Worm (Caenorhabditis elegans) whole organism, L4 larva: ENCODE measurements around the gene M162.7.

Experiments used
- R02D3.7 ChIP-seq: fragments of 150-350 bp; sonication (generic microtip); optimal IDR thresholded peaks from 3 replicates; lab custom pipeline; 2014; ENCODE audit warnings: missing biosample characterization, missing genetic modification characterization
- Y48G9A.11 ChIP-seq: fragments of 200-800 bp; sonication (Bioruptor generic); IDR thresholded peaks from 2 replicates; pipeline ENCODE4 v1.3.6; 2022; ENCODE audit warnings: missing genetic modification reagents, missing genetic modification characterization, missing compliant biosample characterization
- ZK546.5 ChIP-seq, 2 experiments: sonication (generic microtip); optimal IDR thresholded peaks; 2 replicates each; lab custom pipeline; 2017; ENCODE audit warnings: missing biosample characterization in 2 of 2, missing genetic modification characterization in 2 of 2
- ceh-44 ChIP-seq: fragments of 200-800 bp; sonication (Bioruptor generic); IDR thresholded peaks from 2 replicates; pipeline ENCODE4 v1.3.6; 2022; ENCODE audit warnings: missing genetic modification reagents, missing genetic modification characterization, missing compliant biosample characterization
- ces-1 ChIP-seq: fragments of 150-350 bp; sonication (generic microtip); optimal IDR thresholded peaks from 4 replicates; lab custom pipeline; 2014; ENCODE audit warnings: missing biosample characterization, missing genetic modification reagents, missing genetic modification characterization
- cey-2 ChIP-seq: sonication (generic microtip); optimal IDR thresholded peaks from 3 replicates; lab custom pipeline; 2017; ENCODE audit warnings: missing genetic modification characterization, mild to moderate bottlenecking, missing compliant biosample characterization, antibody characterized with exemption, borderline replicate concordance; ENCODE audit not compliant: insufficient read depth
- ctbp-1 ChIP-seq: fragments of 200-800 bp; sonication (Bioruptor generic); IDR thresholded peaks from 2 replicates; pipeline ENCODE4 v1.3.6; 2022; ENCODE audit warnings: missing genetic modification reagents, missing genetic modification characterization, missing compliant biosample characterization
- daf-12 ChIP-seq: fragments of 150-350 bp; optimal IDR thresholded peaks from 2 replicates; lab custom pipeline; 2014; ENCODE audit warnings: missing biosample characterization, missing genetic modification reagents, missing genetic modification characterization
- daf-16 ChIP-seq, 3 experiments: sonication (generic microtip); optimal IDR thresholded peaks; 2 replicates each; lab custom pipeline; 2016 to 2017; ENCODE audit warnings: missing genetic modification characterization in 3 of 3, missing genetic modification reagents in 3 of 3, mild to moderate bottlenecking in 2 of 3, missing compliant biosample characterization in 2 of 3, missing biosample characterization in 1 of 3, moderate library complexity in 1 of 3
- dmd-6 ChIP-seq: fragments of 200-800 bp; sonication (Bioruptor generic); IDR thresholded peaks from 2 replicates; pipeline ENCODE4 v1.3.6; 2022; ENCODE audit warnings: missing genetic modification reagents, missing genetic modification characterization, missing compliant biosample characterization
- dve-1 ChIP-seq: sonication (generic microtip); optimal IDR thresholded peaks from 2 replicates; lab custom pipeline; 2017; ENCODE audit warnings: antibody characterized with exemption, mild to moderate bottlenecking, missing genetic modification characterization, missing compliant biosample characterization; ENCODE audit not compliant: insufficient read depth
- hif-1 ChIP-seq, 2 experiments: sonication (generic microtip); optimal IDR thresholded peaks; 2 replicates each; lab custom pipeline; 2016 to 2017; ENCODE audit warnings: missing compliant biosample characterization in 2 of 2, missing genetic modification characterization in 2 of 2, missing genetic modification reagents in 2 of 2, missing genotype in 2 of 2, mild to moderate bottlenecking in 1 of 2
- hlh-11 ChIP-seq: fragments of 200-800 bp; sonication (Bioruptor generic); optimal IDR thresholded peaks from 2 replicates; lab custom pipeline; 2018; ENCODE audit warnings: mild to moderate bottlenecking, missing genetic modification characterization, missing compliant biosample characterization
- lim-7 ChIP-seq: fragments of 200-800 bp; sonication (Bioruptor generic); IDR thresholded peaks from 2 replicates; pipeline ENCODE4 v1.3.6; 2022; ENCODE audit warnings: missing genetic modification characterization, missing compliant biosample characterization
- lin-13 ChIP-seq: fragments of 150-350 bp; optimal IDR thresholded peaks from 2 replicates; lab custom pipeline; 2014; ENCODE audit warnings: missing biosample characterization, missing genetic modification reagents, missing genetic modification characterization
- lin-15B ChIP-seq: fragments of 150-350 bp; sonication (generic microtip); optimal IDR thresholded peaks from 3 replicates; lab custom pipeline; 2014; ENCODE audit warnings: missing biosample characterization, missing genetic modification characterization
- lin-29 ChIP-seq: fragments of 200-800 bp; sonication (Bioruptor generic); IDR thresholded peaks from 2 replicates; pipeline ENCODE4 v1.3.6; 2022; ENCODE audit warnings: missing genetic modification reagents, missing genetic modification characterization, missing compliant biosample characterization
- lin-39 ChIP-seq: fragments of 150-350 bp; optimal IDR thresholded peaks from 2 replicates; lab custom pipeline; 2014; ENCODE audit warnings: missing biosample characterization, missing genetic modification reagents, missing genetic modification characterization
- lir-3 ChIP-seq: sonication (generic microtip); optimal IDR thresholded peaks from 2 replicates; lab custom pipeline; 2016; ENCODE audit warnings: mild to moderate bottlenecking, missing genetic modification characterization, missing compliant biosample characterization
- lsy-2 ChIP-seq, 2 experiments: fragments of 150-350 bp in 1 of 2; sonication (generic microtip) in 1 of 2; optimal IDR thresholded peaks; 2 replicates each; lab custom pipeline; 2014 to 2017; ENCODE audit warnings: missing biosample characterization in 2 of 2, missing genetic modification characterization in 2 of 2
- mdl-1 ChIP-seq, 2 experiments: fragments of 150-350 bp in 1 of 2; sonication (generic microtip) in 1 of 2; optimal IDR thresholded peaks; 2 replicates each; lab custom pipeline; 2014 to 2017; ENCODE audit warnings: missing biosample characterization in 2 of 2, missing genetic modification characterization in 2 of 2
- mxl-3 ChIP-seq: fragments of 200-800 bp; sonication (Bioruptor generic); optimal IDR thresholded peaks from 2 replicates; lab custom pipeline; 2018; ENCODE audit warnings: mild to moderate bottlenecking, missing genetic modification characterization, missing compliant biosample characterization
- nhr-25 ChIP-seq: sonication (generic microtip); optimal IDR thresholded peaks from 2 replicates; lab custom pipeline; 2017; ENCODE audit warnings: missing genetic modification characterization, mild to moderate bottlenecking, missing compliant biosample characterization, antibody characterized with exemption, moderate library complexity, borderline replicate concordance; ENCODE audit not compliant: insufficient read depth
- nhr-28 ChIP-seq: fragments of 150-350 bp; optimal IDR thresholded peaks from 2 replicates; lab custom pipeline; 2014; ENCODE audit warnings: missing biosample characterization, missing genetic modification characterization
- nhr-41 ChIP-seq: fragments of 200-800 bp; sonication (Bioruptor generic); IDR thresholded peaks from 2 replicates; pipeline ENCODE4 v1.3.6; 2022; ENCODE audit warnings: missing genetic modification reagents, missing genetic modification characterization, missing compliant biosample characterization
- nhr-48 ChIP-seq: sonication (generic microtip); optimal IDR thresholded peaks from 2 replicates; lab custom pipeline; 2016; ENCODE audit warnings: mild to moderate bottlenecking, missing genetic modification characterization, missing compliant biosample characterization
- php-3 ChIP-seq: fragments of 200-800 bp; sonication (Bioruptor generic); IDR thresholded peaks from 2 replicates; pipeline ENCODE4 v1.3.6; 2022; ENCODE audit warnings: missing genetic modification reagents, missing genetic modification characterization, missing compliant biosample characterization
- pqm-1 ChIP-seq: sonication (generic microtip); optimal IDR thresholded peaks from 2 replicates; lab custom pipeline; 2017; ENCODE audit warnings: missing biosample characterization, missing genetic modification characterization
- saeg-2 ChIP-seq: fragments of 200-800 bp; sonication (Bioruptor generic); IDR thresholded peaks from 2 replicates; pipeline ENCODE4 v1.3.6; 2022; ENCODE audit warnings: missing genetic modification reagents, missing genetic modification characterization, missing compliant biosample characterization
- set-16 ChIP-seq: fragments of 200-800 bp; sonication (Bioruptor generic); IDR thresholded peaks from 2 replicates; pipeline ENCODE4 v1.3.6; 2022; ENCODE audit warnings: missing genetic modification reagents, missing genetic modification characterization, missing compliant biosample characterization
- skn-1 ChIP-seq: fragments of 150-350 bp; optimal IDR thresholded peaks from 2 replicates; lab custom pipeline; 2014; ENCODE audit warnings: missing biosample characterization, missing genetic modification characterization
- spr-1 ChIP-seq: sonication (generic microtip); optimal IDR thresholded peaks from 2 replicates; lab custom pipeline; 2016; ENCODE audit warnings: mild to moderate bottlenecking, missing genetic modification characterization, missing compliant biosample characterization
- unc-62 ChIP-seq, 3 experiments: fragments of 150-350 bp in 1 of 3; sonication (generic microtip); optimal IDR thresholded peaks in 2 of 3; peaks in 1 of 3; 1 replicate in 1 of 3; 2 replicates in 2 of 3; lab custom pipeline; 2014 to 2017; ENCODE audit warnings: missing biosample characterization in 3 of 3, missing genetic modification characterization in 3 of 3, missing genetic modification reagents in 3 of 3, missing genotype in 1 of 3
- zag-1 ChIP-seq: fragments of 150-350 bp; optimal IDR thresholded peaks from 2 replicates; lab custom pipeline; 2014; ENCODE audit warnings: missing biosample characterization, missing genetic modification characterization
- zfp-2 ChIP-seq: sonication (generic microtip); optimal IDR thresholded peaks from 2 replicates; lab custom pipeline; 2016; ENCODE audit warnings: mild to moderate bottlenecking, missing genetic modification characterization, missing compliant biosample characterization
- zip-11 ChIP-seq: fragments of 200-800 bp; sonication (Bioruptor generic); IDR thresholded peaks from 2 replicates; pipeline ENCODE4 v1.3.6; 2022; ENCODE audit warnings: missing genetic modification characterization, missing compliant biosample characterization
- zip-2 ChIP-seq: fragments of 150-350 bp; optimal IDR thresholded peaks from 2 replicates; lab custom pipeline; 2014; ENCODE audit warnings: missing biosample characterization, missing genetic modification characterization
- ztf-11 ChIP-seq: fragments of 150-350 bp; optimal IDR thresholded peaks from 2 replicates; lab custom pipeline; 2014; ENCODE audit warnings: missing biosample characterization, missing genetic modification characterization
- ztf-7 ChIP-seq: fragments of 150-350 bp; optimal IDR thresholded peaks from 2 replicates; lab custom pipeline; 2014; ENCODE audit warnings: missing biosample characterization, missing genetic modification characterization

M162.7 gene

ce11 chrV:19755260-19755659 lies 39.6 kb downstream of the M162.7 start, which contains the start of gene clec-50 (continued):
- TF ChIP-seq nhr-28 (tag; lab: Kevin White, UChicago) (peak; percentile 75), lir-3 (tag; lab: Kevin White, UChicago) (no peak), ztf-7 (tag; lab: Kevin White, UChicago) (no peak), ceh-44 (GFP tag; lab: Robert Waterston, UW) (no peak), spr-1 (tag; lab: Kevin White, UChicago) (no peak), daf-12 (tag; lab: Kevin White, UChicago) (no peak), dve-1 (tag; lab: Kevin White, UChicago) (peak; percentile 35), lin-29 (GFP tag; lab: Robert Waterston, UW) (no peak), lin-13 (GFP tag; lab: Kevin White, UChicago) (no peak), zip-11 (GFP tag; lab: Robert Waterston, UW) (no peak), unc-62 (GFP tag; optimal IDR thresholded peaks at IDR 0.05 in 1 of 2; lab: Kevin White, UChicago) (no peak), unc-62 (tag; optimal IDR thresholded peaks at IDR 0.05; lab: Kevin White, UChicago) (no peak)

ce11 chrV:19754331-19754730 lies 40.5 kb downstream of the M162.7 start:
- no peak for TF ChIP-seq zag-1
- TF ChIP-seq Y48G9A.11 (GFP tag; lab: Robert Waterston, UW), result no peak
- 0 out of 2 replicates have a peak, but pooled peaks have one; percentile 50 for TF ChIP-seq php-3 (GFP tag; lab: Robert Waterston, UW)
- no peak for TF ChIP-seq hlh-11 (tag; lab: Kevin White, UChicago)
- TF ChIP-seq ztf-7 (tag; lab: Kevin White, UChicago), result no peak
- TF ChIP-seq pqm-1 (tag; lab: Kevin White, UChicago), result peak; percentile 13
- peak; percentile 59 for TF ChIP-seq nhr-28 (tag; lab: Kevin White, UChicago)

- TF ChIP-seq lsy-2 (tag; optimal IDR thresholded peaks at IDR 0.05; lab: Kevin White, UChicago) (no peak), set-16 (GFP tag; lab: Robert Waterston, UW) (peak; percentile 76)
- TF ChIP-seq, all 104 proteins: peak for 1
Measured at ce11 chrV:19752879-19753278, 42.0 kb downstream of the M162.7 start.

ce11 chrV:19751124-19751523 lies 43.7 kb downstream of the M162.7 start, which contains the start of gene clec-49:
Gene clec-49, minus strand, starts transcription at chrV:19751226.
- TF ChIP-seq nhr-28 (tag; lab: Kevin White, UChicago), result peak; percentile 57
- TF ChIP-seq pqm-1 (tag; lab: Kevin White, UChicago), result peak; percentile 57
- TF ChIP-seq skn-1 (tag; lab: Kevin White, UChicago), result no peak
- TF ChIP-seq nhr-48 (tag; lab: Kevin White, UChicago), result no peak
- TF ChIP-seq hif-1 (tag; optimal IDR thresholded peaks at IDR 0.05; lab: Kevin White, UChicago), result no peak
- TF ChIP-seq unc-62 (GFP tag; optimal IDR thresholded peaks at IDR 0.05 in 1 of 2; lab: Kevin White, UChicago), result no peak
- TF ChIP-seq unc-62 (tag; optimal IDR thresholded peaks at IDR 0.05; lab: Kevin White, UChicago), result no peak
- no peak for TF ChIP-seq zip-2 (tag; lab: Kevin White, UChicago)
- TF ChIP-seq daf-16 (GFP tag; optimal IDR thresholded peaks at IDR 0.05; lab: Kevin White, UChicago), result no peak
- TF ChIP-seq daf-16 (tag; optimal IDR thresholded peaks at IDR 0.05; lab: Kevin White, UChicago), result peak; percentile 73
- peak; percentile 46 for TF ChIP-seq hlh-11 (tag; lab: Kevin White, UChicago)
- no peak for TF ChIP-seq ZK546.5 (tag; optimal IDR thresholded peaks at IDR 0.05; lab: Kevin White, UChicago)
- no peak for TF ChIP-seq nhr-41 (GFP tag; lab: Robert Waterston, UW)
- TF ChIP-seq ctbp-1 (GFP tag; lab: Robert Waterston, UW), result no peak
- peak; percentile 84 for TF ChIP-seq dmd-6 (GFP tag; lab: Robert Waterston, UW)
- TF ChIP-seq lin-39, result no peak
- no peak for TF ChIP-seq mxl-3 (GFP tag; lab: Kevin White, UChicago)
- TF ChIP-seq dve-1 (tag; lab: Kevin White, UChicago), result peak; percentile 20
- no peak for TF ChIP-seq ces-1 (GFP tag; lab: Kevin White, UChicago)
- TF ChIP-seq ztf-11 (tag; lab: Kevin White, UChicago), result no peak
- TF ChIP-seq lin-13 (GFP tag; lab: Kevin White, UChicago), result no peak
- TF ChIP-seq R02D3.7 (tag; lab: Kevin White, UChicago), result no peak
- no peak for TF ChIP-seq nhr-25 (tag; lab: Kevin White, UChicago)
- TF ChIP-seq cey-2 (tag; lab: Kevin White, UChicago), result no peak
- no peak for TF ChIP-seq lim-7 (GFP tag; lab: Robert Waterston, UW)
- TF ChIP-seq zfp-2 (tag; lab: Kevin White, UChicago), result no peak
- TF ChIP-seq mdl-1 (tag; optimal IDR thresholded peaks at IDR 0.05; lab: Kevin White, UChicago), result no peak
- TF ChIP-seq lin-15B (tag; lab: Kevin White, UChicago), result no peak
- no peak for TF ChIP-seq saeg-2 (GFP tag; lab: Robert Waterston, UW)
- TF ChIP-seq, all 104 proteins: peak for 6
